Fruit fly (Drosophila melanogaster) whole organism, embryonic: Measurements from ENCODE around the gene Gycalpha99B.

Experiments used
- Asciz ChIP-seq: fragments of 200-800 bp; sonication (Bioruptor generic); optimal IDR thresholded peaks from 2 replicates; lab custom pipeline; 2017; ENCODE audit warnings: missing biosample characterization, mild to moderate bottlenecking, missing genetic modification characterization, missing genetic modification reagents
- Atf6 ChIP-seq: fragments of 200-800 bp; sonication (Bioruptor generic); IDR thresholded peaks from 2 replicates; pipeline ENCODE4 v1.3.6; 2022; ENCODE audit warnings: missing biosample characterization, missing genetic modification characterization
- CG11504 ChIP-seq: fragments of 200-800 bp; sonication (Bioruptor generic); optimal IDR thresholded peaks from 3 replicates; lab custom pipeline; 2019; ENCODE audit warnings: missing biosample characterization, mild to moderate bottlenecking, missing genetic modification characterization, moderate library complexity
- CG16815 ChIP-seq: fragments of 200-800 bp; sonication (Bioruptor generic); optimal IDR thresholded peaks from 3 replicates; lab custom pipeline; 2017; ENCODE audit warnings: missing biosample characterization, mild to moderate bottlenecking, missing genetic modification characterization
- Dll ChIP-seq: fragments of 200-800 bp; sonication (Bioruptor generic); IDR thresholded peaks from 4 replicates; pipeline ENCODE4 v1.3.6; 2022; ENCODE audit warnings: missing biosample characterization, missing genetic modification characterization; ENCODE audit not compliant: partially characterized antibody
- HmgD ChIP-seq: fragments of 200-800 bp; sonication (Bioruptor generic); optimal IDR thresholded peaks from 3 replicates; lab custom pipeline; 2016; ENCODE audit warnings: missing biosample characterization, missing genetic modification characterization
- Sin3A ChIP-seq: fragments of >200 bp; optimal IDR thresholded peaks from 2 replicates; lab custom pipeline; 2018
- bab2 ChIP-seq: fragments of 200-800 bp; sonication (Bioruptor generic); optimal IDR thresholded peaks from 2 replicates; lab custom pipeline; 2016; ENCODE audit warnings: missing biosample characterization, missing genetic modification characterization
- chn ChIP-seq: fragments of 200-800 bp; sonication (Bioruptor generic); optimal IDR thresholded peaks from 2 replicates; lab custom pipeline; 2016; ENCODE audit warnings: missing biosample characterization, missing genetic modification characterization
- emc ChIP-seq: fragments of 200-800 bp; sonication (Bioruptor generic); optimal IDR thresholded peaks from 2 replicates; lab custom pipeline; 2016; ENCODE audit warnings: missing biosample characterization, missing genetic modification characterization

DNA sequence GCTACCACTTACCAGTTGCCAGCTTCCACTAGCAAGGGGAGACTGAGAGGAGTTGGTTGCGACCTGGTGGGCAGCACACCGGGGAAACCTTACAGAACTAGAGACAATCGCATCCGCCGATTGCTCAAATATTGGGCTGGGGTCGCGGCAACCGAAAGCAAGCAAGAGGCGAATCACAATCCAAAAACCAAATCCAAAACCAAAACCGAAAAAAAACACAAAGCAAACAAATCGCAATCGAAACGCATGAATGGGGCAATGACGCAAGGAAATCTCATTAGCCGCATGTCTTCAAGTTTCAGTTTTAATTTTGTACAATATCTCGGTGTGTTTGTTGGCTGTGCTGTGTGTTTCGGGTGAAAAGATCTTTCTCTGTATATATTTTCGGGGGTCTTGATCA, 6.9 kb downstream of the Gycalpha99B start, which contains the start of gene Obp99c:
- TF ChIP-seq HmgD (GFP tag; lab: Kevin White, UChicago): no peak
- TF ChIP-seq CG16815 (GFP tag; lab: Kevin White, UChicago): no peak
- no peak for TF ChIP-seq bab2 (GFP tag; lab: Kevin White, UChicago)
- TF ChIP-seq chn (GFP tag; lab: Kevin White, UChicago): no peak
- TF ChIP-seq Dll (GFP tag; lab: Robert Waterston, UW): no peak
- no peak for TF ChIP-seq emc (GFP tag; lab: Kevin White, UChicago)
- TF ChIP-seq Sin3A (lab: Kevin White, UChicago): no peak
- TF ChIP-seq CG11504: no peak
- no peak for TF ChIP-seq Atf6 (GFP tag; lab: Robert Waterston, UW)
- TF ChIP-seq Asciz (GFP tag; lab: Kevin White, UChicago): no peak
